Fruit fly (Drosophila melanogaster) whole organism, embryonic: ENCODE results near the gene Kmn1.

ENCODE experiments used
- ATbp ChIP-seq: fragments of 200-800 bp; sonication (Bioruptor generic); optimal IDR thresholded peaks from 2 replicates; lab custom pipeline; 2017; ENCODE audit warnings: missing biosample characterization, mild to moderate bottlenecking, missing genetic modification characterization, missing genetic modification reagents
- Blimp-1 ChIP-seq: fragments of 200-800 bp; sonication (Bioruptor generic); optimal IDR thresholded peaks from 3 replicates; lab custom pipeline; 2018; ENCODE audit warnings: missing biosample characterization, missing genetic modification characterization, mild to moderate bottlenecking, moderate library complexity, missing genetic modification reagents
- Bteb2 ChIP-seq: fragments of 200-800 bp; sonication (Bioruptor generic); optimal IDR thresholded peaks from 2 replicates; lab custom pipeline; 2016; ENCODE audit warnings: missing biosample characterization, missing genetic modification characterization
- CG10147 ChIP-seq: fragments of 200-800 bp; sonication (Bioruptor generic); optimal IDR thresholded peaks from 2 replicates; lab custom pipeline; 2019; ENCODE audit warnings: missing biosample characterization, mild to moderate bottlenecking, missing genetic modification characterization, moderate library complexity
- CG10209 ChIP-seq: fragments of 200-800 bp; sonication (Bioruptor generic); optimal IDR thresholded peaks from 3 replicates; lab custom pipeline; 2017; ENCODE audit warnings: missing biosample characterization, mild to moderate bottlenecking, missing genetic modification characterization, missing genetic modification reagents
- CG11398 ChIP-seq: fragments of 200-800 bp; sonication (Bioruptor generic); optimal IDR thresholded peaks from 2 replicates; lab custom pipeline; 2016; ENCODE audit warnings: missing biosample characterization, missing genetic modification characterization
- CG12391 ChIP-seq: fragments of 200-800 bp; sonication (Bioruptor generic); optimal IDR thresholded peaks from 3 replicates; lab custom pipeline; 2018; ENCODE audit warnings: missing biosample characterization, mild to moderate bottlenecking, missing genetic modification characterization, moderate library complexity
- CG13287 ChIP-seq: fragments of 200-800 bp; sonication (Bioruptor generic); IDR thresholded peaks from 2 replicates; pipeline ENCODE4 v1.3.6; 2022; ENCODE audit warnings: missing biosample characterization, missing genetic modification characterization; ENCODE audit not compliant: partially characterized antibody
- CG13296 ChIP-seq: fragments of 200-800 bp; sonication (Bioruptor generic); optimal IDR thresholded peaks from 3 replicates; lab custom pipeline; 2018; ENCODE audit warnings: missing biosample characterization, mild to moderate bottlenecking, missing genetic modification characterization
- CG14441 ChIP-seq: fragments of 200-800 bp; sonication (Bioruptor generic); IDR thresholded peaks from 2 replicates; pipeline ENCODE4 v1.3.6; 2022; ENCODE audit warnings: missing biosample characterization, missing genetic modification characterization
- CG14710 ChIP-seq: fragments of 200-800 bp; sonication (Bioruptor generic); optimal IDR thresholded peaks from 3 replicates; lab custom pipeline; 2019; ENCODE audit warnings: missing biosample characterization, mild to moderate bottlenecking, missing genetic modification characterization, moderate library complexity
- CG17829 ChIP-seq: fragments of 200-800 bp; optimal IDR thresholded peaks from 2 replicates; lab custom pipeline; 2019; ENCODE audit warnings: missing biosample characterization, mild to moderate bottlenecking, missing genetic modification characterization, moderate library complexity
- CG18764 ChIP-seq: fragments of 200-800 bp; sonication (Bioruptor generic); optimal IDR thresholded peaks from 3 replicates; lab custom pipeline; 2016; ENCODE audit warnings: missing biosample characterization, missing genetic modification characterization
- CG2129 ChIP-seq: fragments of 200-800 bp; sonication (Bioruptor generic); IDR thresholded peaks from 2 replicates; pipeline ENCODE4 v1.3.6; 2022; ENCODE audit warnings: missing biosample characterization, missing genetic modification characterization; ENCODE audit not compliant: partially characterized antibody
- CG2678 ChIP-seq: fragments of 200-800 bp; sonication (Bioruptor generic); optimal IDR thresholded peaks from 3 replicates; lab custom pipeline; 2019; ENCODE audit warnings: missing biosample characterization, mild to moderate bottlenecking, missing genetic modification characterization, moderate library complexity
- CG3281 ChIP-seq: fragments of 200-800 bp; sonication (Bioruptor generic); optimal IDR thresholded peaks from 3 replicates; lab custom pipeline; 2017; ENCODE audit warnings: missing biosample characterization, mild to moderate bottlenecking, missing genetic modification characterization
- CG5953 ChIP-seq: fragments of 200-800 bp; sonication (Bioruptor generic); IDR thresholded peaks from 2 replicates; pipeline ENCODE4 v1.3.6; 2022; ENCODE audit warnings: missing biosample characterization, missing genetic modification characterization
- CG6254 ChIP-seq: fragments of 200-800 bp; sonication (Bioruptor generic); optimal IDR thresholded peaks from 3 replicates; lab custom pipeline; 2017; ENCODE audit warnings: mild to moderate bottlenecking, missing biosample characterization, missing genetic modification reagents, missing genetic modification characterization
- CG7839 ChIP-seq: fragments of 200-800 bp; sonication (Bioruptor generic); optimal IDR thresholded peaks from 3 replicates; lab custom pipeline; 2018; ENCODE audit warnings: missing biosample characterization, mild to moderate bottlenecking, missing genetic modification characterization, moderate library complexity
- CG8290 ChIP-seq, 3 experiments: fragments of 200-800 bp; sonication (Bioruptor generic); optimal IDR thresholded peaks; 2 replicates each; lab custom pipeline; 2016 to 2019; ENCODE audit warnings: missing biosample characterization in 3 of 3, missing genetic modification characterization in 3 of 3, mild to moderate bottlenecking in 2 of 3, moderate library complexity in 1 of 3
- CG9609 ChIP-seq: fragments of 200-800 bp; sonication (Bioruptor generic); optimal IDR thresholded peaks from 3 replicates; lab custom pipeline; 2016; ENCODE audit warnings: missing biosample characterization, missing genetic modification characterization
- CkIIα-i1 ChIP-seq: fragments of 200-800 bp; sonication (Bioruptor generic); IDR thresholded peaks from 2 replicates; pipeline ENCODE4 v1.3.6; 2022; ENCODE audit warnings: missing biosample characterization, missing genetic modification characterization
- CrebB ChIP-seq: fragments of 200-800 bp; sonication (Bioruptor generic); optimal IDR thresholded peaks from 3 replicates; lab custom pipeline; 2018; ENCODE audit warnings: missing biosample characterization, mild to moderate bottlenecking, missing genetic modification characterization
- Dfd ChIP-seq, 2 experiments: fragments of >200 bp; optimal IDR thresholded peaks; 2 replicates each; lab custom pipeline; 2017; ENCODE audit warnings: missing biosample characterization in 2 of 2, missing genetic modification characterization in 2 of 2
- Dip3 ChIP-seq: fragments of 200-800 bp; sonication (Bioruptor generic); optimal IDR thresholded peaks from 3 replicates; lab custom pipeline; 2016; ENCODE audit warnings: missing biosample characterization, missing genetic modification characterization
- Ets97D ChIP-seq: fragments of 200-800 bp; sonication (Bioruptor generic); optimal IDR thresholded peaks from 3 replicates; lab custom pipeline; 2016; ENCODE audit warnings: missing biosample characterization, missing genetic modification characterization
- HLH4C ChIP-seq: fragments of 200-800 bp; sonication (Bioruptor generic); IDR thresholded peaks from 3 replicates; pipeline ENCODE4 v1.3.6; 2022; ENCODE audit warnings: missing biosample characterization, missing genetic modification characterization; ENCODE audit not compliant: partially characterized antibody
- Nf-YA ChIP-seq: fragments of 200-800 bp; sonication (Bioruptor generic); IDR thresholded peaks from 2 replicates; pipeline ENCODE4 v1.3.6; 2022; ENCODE audit warnings: missing biosample characterization, missing genetic modification characterization
- Spps ChIP-seq: fragments of 200-800 bp; sonication (Bioruptor generic); optimal IDR thresholded peaks from 2 replicates; lab custom pipeline; 2018; ENCODE audit warnings: missing biosample characterization, mild to moderate bottlenecking, missing genetic modification characterization
- Xbp1 ChIP-seq: fragments of 200-800 bp; sonication (Bioruptor generic); optimal IDR thresholded peaks from 3 replicates; lab custom pipeline; 2016; ENCODE audit warnings: missing biosample characterization, mild to moderate bottlenecking, missing genetic modification characterization
- amos ChIP-seq: fragments of 200-800 bp; sonication (Bioruptor generic); IDR thresholded peaks from 2 replicates; pipeline ENCODE4 v1.3.6; 2022; ENCODE audit warnings: missing biosample characterization, missing genetic modification characterization; ENCODE audit not compliant: partially characterized antibody
- ato ChIP-seq: fragments of 200-800 bp; sonication (Bioruptor generic); IDR thresholded peaks from 2 replicates; pipeline ENCODE4 v1.3.6; 2022; ENCODE audit warnings: missing biosample characterization, missing genetic modification characterization; ENCODE audit not compliant: partially characterized antibody
- danr ChIP-seq: fragments of 200-800 bp; sonication (Bioruptor generic); IDR thresholded peaks from 2 replicates; pipeline ENCODE4 v1.3.6; 2022; ENCODE audit warnings: missing biosample characterization, missing genetic modification characterization
- disco-r ChIP-seq: fragments of 200-800 bp; sonication (Bioruptor generic); optimal IDR thresholded peaks from 2 replicates; lab custom pipeline; 2016; ENCODE audit warnings: missing biosample characterization, missing genetic modification characterization
- fd102C ChIP-seq: fragments of 200-800 bp; sonication (Bioruptor generic); optimal IDR thresholded peaks from 2 replicates; lab custom pipeline; 2018; ENCODE audit warnings: missing biosample characterization, mild to moderate bottlenecking, missing genetic modification characterization, moderate library complexity
- ftz-f1 ChIP-seq: fragments of 200-800 bp; sonication (Bioruptor generic); optimal IDR thresholded peaks from 2 replicates; lab custom pipeline; 2016; ENCODE audit warnings: missing biosample characterization, missing genetic modification characterization
- luna ChIP-seq: fragments of 200-800 bp; sonication (Bioruptor generic); optimal IDR thresholded peaks from 2 replicates; lab custom pipeline; 2016; ENCODE audit warnings: missing biosample characterization, missing genetic modification characterization
- nerfin-1 ChIP-seq: fragments of 200-800 bp; sonication (Bioruptor generic); optimal IDR thresholded peaks from 3 replicates; lab custom pipeline; 2019; ENCODE audit warnings: missing biosample characterization, mild to moderate bottlenecking, missing genetic modification characterization, moderate library complexity
- oc ChIP-seq: fragments of 200-800 bp; sonication (Bioruptor generic); optimal IDR thresholded peaks from 2 replicates; lab custom pipeline; 2018; ENCODE audit warnings: missing biosample characterization, mild to moderate bottlenecking, missing genetic modification characterization, moderate library complexity
- ro ChIP-seq: fragments of 200-800 bp; sonication (Bioruptor generic); IDR thresholded peaks from 2 replicates; pipeline ENCODE4 v1.3.6; 2022; ENCODE audit warnings: missing biosample characterization, missing genetic modification characterization
- sd ChIP-seq: fragments of 200-800 bp; sonication (Bioruptor generic); optimal IDR thresholded peaks from 3 replicates; lab custom pipeline; 2018; ENCODE audit warnings: missing biosample characterization, mild to moderate bottlenecking, missing genetic modification characterization, moderate library complexity
- seq ChIP-seq: fragments of 200-800 bp; sonication (Bioruptor generic); IDR thresholded peaks from 2 replicates; pipeline ENCODE4 v1.3.6; 2022; ENCODE audit warnings: missing biosample characterization, missing genetic modification characterization
- sug ChIP-seq: fragments of 200-800 bp; optimal IDR thresholded peaks from 2 replicates; lab custom pipeline; 2019; ENCODE audit warnings: missing biosample characterization, mild to moderate bottlenecking, missing genetic modification characterization, moderate library complexity
- tup ChIP-seq: fragments of 200-800 bp; sonication (Bioruptor generic); optimal IDR thresholded peaks from 2 replicates; lab custom pipeline; 2016; ENCODE audit warnings: missing biosample characterization, mild to moderate bottlenecking, missing genetic modification characterization, moderate library complexity
- unc-4 ChIP-seq: fragments of 200-800 bp; sonication (Bioruptor generic); IDR thresholded peaks from 2 replicates; pipeline ENCODE4 v1.3.6; 2022; ENCODE audit warnings: missing biosample characterization, missing genetic modification characterization; ENCODE audit not compliant: partially characterized antibody
- vnd ChIP-seq: fragments of 200-800 bp; sonication (Bioruptor generic); IDR thresholded peaks from 3 replicates; pipeline ENCODE4 v1.3.6; 2022; ENCODE audit warnings: missing biosample characterization, missing genetic modification characterization; ENCODE audit not compliant: partially characterized antibody
- yki ChIP-seq: fragments of >200 bp; optimal IDR thresholded peaks from 3 replicates; lab custom pipeline; 2018
- zf30C ChIP-seq: fragments of 200-800 bp; sonication (Bioruptor generic); optimal IDR thresholded peaks from 3 replicates; lab custom pipeline; 2018; ENCODE audit warnings: missing biosample characterization, mild to moderate bottlenecking, missing genetic modification characterization

Kmn1 gene

dm6 chrX:11615652-11616495 lies 43.6 kb upstream of the Kmn1 start, which contains the start of the genes RPA3 and Met (continued):
- peak; percentile 65 for TF ChIP-seq vnd
- peak; percentile 42 for TF ChIP-seq CG2129
- no peak for TF ChIP-seq Bteb2 (GFP tag; lab: Kevin White, UChicago)
- TF ChIP-seq ato: peak; percentile 55; the same call in 1 of the 2 replicates
- peak; percentile 61; the same call in 1 of the 3 replicates for TF ChIP-seq HLH4C (GFP tag; lab: Robert Waterston, UW)
- TF ChIP-seq nerfin-1 (tag; lab: Kevin White, UChicago): no peak
- no peak for TF ChIP-seq CG7839 (tag; lab: Kevin White, UChicago)
- no peak for TF ChIP-seq ro (GFP tag; lab: Robert Waterston, UW)
- TF ChIP-seq unc-4 (GFP tag; lab: Robert Waterston, UW): peak; percentile 74
- no peak for TF ChIP-seq CG11398
- peak; percentile 64 for TF ChIP-seq amos (GFP tag; lab: Robert Waterston, UW)
- no peak for TF ChIP-seq CG5953
- peak; percentile 28 for TF ChIP-seq CG14710
- no peak for TF ChIP-seq CG6254
- TF ChIP-seq Nf-YA: no peak
- peak; percentile 74 for TF ChIP-seq CG13287 (GFP tag; lab: Robert Waterston, UW)
- TF ChIP-seq, all 482 proteins: peak for 58

dm6 chrX:11611645-11612079 lies 39.4 kb upstream of the Kmn1 start, which contains the start of the genes CG2247 and CG1703:
CG2247 (minus strand) TSS chrX:11611652.
CG1703 (plus strand) TSS chrX:11611927.
- peak; percentile 63 for TF ChIP-seq CG12391
- TF ChIP-seq CG13296 (GFP tag; lab: Kevin White, UChicago): no peak
- no peak for TF ChIP-seq CkIIα-i1 (GFP tag; lab: Robert Waterston, UW)
- no peak for TF ChIP-seq Spps
- no peak for TF ChIP-seq tup (GFP tag; lab: Kevin White, UChicago)
- no peak for TF ChIP-seq luna
- no peak for TF ChIP-seq Dfd (GFP tag; optimal IDR thresholded peaks at IDR 0.05; lab: Kevin White, UChicago)
- peak; percentile 25 for TF ChIP-seq Ets97D (GFP tag; lab: Kevin White, UChicago)
- TF ChIP-seq CG3281 (GFP tag; lab: Kevin White, UChicago): no peak
- no peak for TF ChIP-seq CG14441 (GFP tag; lab: Robert Waterston, UW)
- no peak for TF ChIP-seq disco-r (GFP tag; lab: Kevin White, UChicago)
- no peak for TF ChIP-seq ATbp (GFP tag; lab: Kevin White, UChicago)
- TF ChIP-seq CG8290 (GFP tag; optimal IDR thresholded peaks at IDR 0.05; lab: Kevin White, UChicago): peak; percentile 51
- no peak for TF ChIP-seq CG8290 (tag; optimal IDR thresholded peaks at IDR 0.05; lab: Kevin White, UChicago)
- no peak for TF ChIP-seq CG2678 (tag; lab: Kevin White, UChicago)
- TF ChIP-seq yki (lab: Kevin White, UChicago): no peak
- no peak for TF ChIP-seq danr (GFP tag; lab: Robert Waterston, UW)
- no peak for TF ChIP-seq sd (tag; lab: Kevin White, UChicago)
- no peak for TF ChIP-seq Blimp-1 (GFP tag; lab: Kevin White, UChicago)
- TF ChIP-seq CG9609: no peak
- peak; percentile 55 for TF ChIP-seq CG17829
- TF ChIP-seq ftz-f1 (GFP tag; lab: Kevin White, UChicago): no peak
- no peak for TF ChIP-seq CG10147 (GFP tag; lab: Kevin White, UChicago)
- no peak for TF ChIP-seq Dip3 (GFP tag; lab: Kevin White, UChicago)
- TF ChIP-seq oc: no peak
- peak; percentile 30 for TF ChIP-seq sug
- TF ChIP-seq zf30C: no peak
- TF ChIP-seq CG10209 (GFP tag; lab: Kevin White, UChicago): no peak
- TF ChIP-seq CG18764 (GFP tag; lab: Kevin White, UChicago): no peak
- no peak for TF ChIP-seq fd102C
- no peak for TF ChIP-seq seq (GFP tag; lab: Robert Waterston, UW)
- TF ChIP-seq CrebB (tag; lab: Kevin White, UChicago): no peak
- TF ChIP-seq Xbp1: no peak
- TF ChIP-seq nerfin-1 (tag; lab: Kevin White, UChicago): no peak
